Fruit fly (Drosophila melanogaster) whole organism, pupa: ENCODE measurements around the gene Mcm2.
A peak's percentile ranks its signal among the peaks of the same experiment; 100 is the strongest.

Experiments used
- CG10348 ChIP-seq: fragments of 200-800 bp; sonication (Bioruptor generic); IDR thresholded peaks from 2 replicates; pipeline ENCODE4 v1.3.6; 2022; ENCODE audit warnings: missing biosample characterization, missing genetic modification characterization
- CG12605 ChIP-seq: fragments of 200-800 bp; sonication (Bioruptor generic); IDR thresholded peaks from 2 replicates; pipeline ENCODE4 v1.3.6; 2022; ENCODE audit warnings: missing biosample characterization, missing genetic modification characterization
- CG13204 ChIP-seq: fragments of 200-800 bp; sonication (Bioruptor generic); optimal IDR thresholded peaks from 2 replicates; lab custom pipeline; 2018; ENCODE audit warnings: missing biosample characterization, mild to moderate bottlenecking, missing genetic modification characterization, moderate library complexity
- CG14655 ChIP-seq: fragments of 200-800 bp; sonication (Bioruptor generic); optimal IDR thresholded peaks from 3 replicates; lab custom pipeline; 2017; ENCODE audit warnings: mild to moderate bottlenecking, missing biosample characterization, missing genetic modification reagents, missing genetic modification characterization
- CG15710 ChIP-seq: fragments of 200-800 bp; sonication (Bioruptor generic); optimal IDR thresholded peaks from 2 replicates; lab custom pipeline; 2018; ENCODE audit warnings: missing biosample characterization, mild to moderate bottlenecking, missing genetic modification characterization, moderate library complexity
- CG17806 ChIP-seq: fragments of 200-800 bp; sonication (Bioruptor generic); optimal IDR thresholded peaks from 2 replicates; lab custom pipeline; 2018; ENCODE audit warnings: missing biosample characterization, mild to moderate bottlenecking, missing genetic modification characterization, moderate library complexity
- CG32121 ChIP-seq: fragments of 200-800 bp; sonication (Bioruptor generic); IDR thresholded peaks from 2 replicates; pipeline ENCODE4 v1.3.6; 2022; ENCODE audit warnings: missing biosample characterization, missing genetic modification characterization
- CG34367 ChIP-seq: fragments of 200-800 bp; sonication (Bioruptor generic); optimal IDR thresholded peaks from 2 replicates; lab custom pipeline; 2018; ENCODE audit warnings: missing biosample characterization, mild to moderate bottlenecking, missing genetic modification characterization
- CG4496 ChIP-seq: fragments of 200-800 bp; sonication (Bioruptor generic); IDR thresholded peaks from 3 replicates; pipeline ENCODE4 v1.3.6; 2022; ENCODE audit warnings: missing biosample characterization, missing genetic modification characterization
- CG8159 ChIP-seq: fragments of 200-800 bp; sonication (Bioruptor generic); optimal IDR thresholded peaks from 3 replicates; lab custom pipeline; 2018; ENCODE audit warnings: missing biosample characterization, mild to moderate bottlenecking, missing genetic modification characterization, moderate library complexity
- CG8301 ChIP-seq: fragments of 200-800 bp; sonication (Bioruptor generic); optimal IDR thresholded peaks from 2 replicates; lab custom pipeline; 2018; ENCODE audit warnings: missing biosample characterization, mild to moderate bottlenecking, missing genetic modification characterization
- CG9948 ChIP-seq: fragments of 200-800 bp; sonication (Bioruptor generic); optimal IDR thresholded peaks from 2 replicates; lab custom pipeline; 2018; ENCODE audit warnings: missing biosample characterization, mild to moderate bottlenecking, missing genetic modification characterization, moderate library complexity
- D1 ChIP-seq: fragments of 200-800 bp; sonication (Bioruptor generic); optimal IDR thresholded peaks from 2 replicates; lab custom pipeline; 2018; ENCODE audit warnings: missing biosample characterization, mild to moderate bottlenecking, missing genetic modification characterization, moderate library complexity
- EcR ChIP-seq: fragments of 200-800 bp; sonication (Bioruptor generic); optimal IDR thresholded peaks from 3 replicates; lab custom pipeline; 2019; ENCODE audit warnings: missing biosample characterization, missing genetic modification characterization, mild to moderate bottlenecking, moderate library complexity, missing genetic modification reagents
- Ets98B ChIP-seq: fragments of 200-800 bp; sonication (Bioruptor generic); IDR thresholded peaks from 2 replicates; pipeline ENCODE4 v1.3.6; 2022; ENCODE audit warnings: missing biosample characterization, missing genetic modification characterization
- Pif1A ChIP-seq: fragments of 200-800 bp; sonication (Bioruptor generic); optimal IDR thresholded peaks from 3 replicates; lab custom pipeline; 2016; ENCODE audit warnings: missing biosample characterization, missing genetic modification characterization
- Pif1B ChIP-seq: fragments of 200-800 bp; sonication (Bioruptor generic); optimal IDR thresholded peaks from 3 replicates; lab custom pipeline; 2016; ENCODE audit warnings: missing biosample characterization, missing genetic modification characterization
- Snoo ChIP-seq: fragments of 200-800 bp; sonication (Bioruptor generic); optimal IDR thresholded peaks from 3 replicates; lab custom pipeline; 2017; ENCODE audit warnings: missing biosample characterization, mild to moderate bottlenecking, missing genetic modification characterization, inconsistent platforms
- fd96Ca ChIP-seq: fragments of 200-800 bp; sonication (Bioruptor generic); IDR thresholded peaks from 3 replicates; pipeline ENCODE4 v1.3.6; 2022; ENCODE audit warnings: missing biosample characterization, missing genetic modification characterization
- gl ChIP-seq: fragments of 200-800 bp; sonication (Bioruptor generic); optimal IDR thresholded peaks from 2 replicates; lab custom pipeline; 2018; ENCODE audit warnings: missing biosample characterization, mild to moderate bottlenecking, missing genetic modification characterization
- rn ChIP-seq: fragments of 200-800 bp; sonication (Bioruptor generic); IDR thresholded peaks from 2 replicates; pipeline ENCODE4 v1.3.6; 2022; ENCODE audit warnings: missing biosample characterization, missing genetic modification characterization

The Mcm2 gene

dm6 chr3R:8300928-8301752 lies 36.4 kb downstream of the Mcm2 start, which contains the start of the genes CG9626 and mRpL1:
Gene CG9626 (minus strand): TSS chr3R:8300978.
Gene mRpL1 (plus strand): TSS chr3R:8301440.
- no peak for TF ChIP-seq CG14655 (GFP tag; lab: Kevin White, UChicago)
- no peak for TF ChIP-seq CG13204 (GFP tag; lab: Kevin White, UChicago)
- TF ChIP-seq EcR (GFP tag; lab: Kevin White, UChicago), result no peak
- TF ChIP-seq fd96Ca, result no peak
- no peak for TF ChIP-seq Pif1B
- no peak for TF ChIP-seq CG12605
- no peak for TF ChIP-seq CG34367 (tag; lab: Kevin White, UChicago)
- TF ChIP-seq CG17806, result no peak
- peak; percentile 53; the same call in 2 of the 3 replicates for TF ChIP-seq CG4496 (GFP tag; lab: Robert Waterston, UW)

- TF ChIP-seq Ets98B (GFP tag; lab: Robert Waterston, UW) (peak; percentile 7; the same call in 1 of the 2 replicates), gl (no peak), CG32121 (peak; percentile 32; the same call in 1 of the 2 replicates), CG4496 (GFP tag; lab: Robert Waterston, UW) (no peak), CG34367 (tag; lab: Kevin White, UChicago) (no peak), Pif1B (no peak), EcR (GFP tag; lab: Kevin White, UChicago) (peak; percentile 25), CG8301 (tag; lab: Kevin White, UChicago) (no peak), CG9948 (tag; lab: Kevin White, UChicago) (no peak), rn (GFP tag; lab: Robert Waterston, UW) (no peak), CG13204 (GFP tag; lab: Kevin White, UChicago) (no peak), CG15710 (tag; lab: Kevin White, UChicago) (no peak), D1 (peak; percentile 37), CG17806 (no peak), Snoo (no peak), CG12605 (no peak), CG8159 (tag; lab: Kevin White, UChicago) (no peak), CG14655 (GFP tag; lab: Kevin White, UChicago) (no peak), CG10348 (GFP tag; lab: Robert Waterston, UW) (no peak), Pif1A (GFP tag; lab: Kevin White, UChicago) (no peak)
Measured at dm6 chr3R:8303848-8304247, 39.1 kb downstream of the Mcm2 start, which contains the start of gene nac. Gene nac (minus strand): TSS chr3R:8304023.

DNA sequence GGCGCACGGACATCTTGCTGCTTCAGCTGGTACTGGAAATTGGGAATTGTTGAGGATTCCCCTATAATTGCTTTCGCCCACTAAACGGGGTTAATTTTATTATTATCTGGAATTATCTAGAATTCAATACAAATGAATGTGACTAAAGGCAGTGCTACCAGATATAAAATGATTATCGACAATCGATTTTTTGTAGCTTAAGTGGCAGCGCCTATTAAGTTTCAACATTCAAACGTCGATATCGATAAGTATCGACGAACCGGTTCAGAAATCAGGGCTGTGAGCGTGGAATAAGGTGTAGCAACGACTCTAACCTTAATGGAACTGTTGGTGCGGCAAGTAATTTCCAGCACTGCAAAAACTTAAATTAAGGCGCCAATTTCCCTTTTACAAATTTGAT lies 40.3 kb downstream of the Mcm2 start, which contains the start of gene Sgt1:
TSS of gene Sgt1 (minus strand) at position 165 of the 400 bp plus-strand sequence.
- TF ChIP-seq CG4496 (GFP tag; lab: Robert Waterston, UW) (no peak), CG17806 (no peak), CG32121 (0 out of 2 replicates have a peak, but pooled peaks have one; percentile 11), fd96Ca (no peak), CG8159 (tag; lab: Kevin White, UChicago) (no peak), CG9948 (tag; lab: Kevin White, UChicago) (no peak)

DNA sequence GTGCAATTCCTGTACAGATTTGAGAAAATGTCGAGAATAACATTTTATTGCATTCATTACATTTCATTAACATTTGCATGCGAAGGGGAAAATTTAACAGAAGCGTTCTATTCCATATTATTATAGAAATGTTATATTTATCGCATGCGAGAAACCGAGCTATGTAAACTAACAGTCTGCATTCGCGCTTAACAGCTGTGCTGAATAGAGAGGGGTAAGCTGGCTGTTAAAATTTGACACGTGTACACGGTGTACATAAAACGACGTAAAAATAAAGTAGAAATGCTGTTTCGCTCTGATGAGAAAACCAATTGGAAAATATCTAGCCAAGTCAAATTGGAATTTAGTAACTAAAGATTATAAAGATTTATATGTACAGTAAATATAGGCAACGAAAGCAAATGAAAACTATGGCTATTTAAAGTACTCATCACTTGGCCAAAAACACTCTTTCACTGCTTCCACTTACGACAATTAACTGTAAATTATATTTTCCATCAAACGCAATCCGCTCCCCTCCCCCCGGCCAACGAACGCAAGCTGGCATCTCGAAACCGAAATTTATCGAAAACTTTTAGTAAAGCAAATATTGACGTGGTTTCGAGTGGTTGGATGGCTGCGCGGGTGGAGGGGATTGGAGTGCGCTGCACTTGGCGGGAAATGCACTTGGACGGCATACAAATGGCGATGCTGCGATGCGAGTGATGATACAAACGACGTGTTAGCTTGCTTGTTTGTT lies 41.6 kb downstream of the Mcm2 start:
- TF ChIP-seq D1 (no peak), CG15710 (tag; lab: Kevin White, UChicago) (no peak), CG4496 (GFP tag; lab: Robert Waterston, UW) (no peak), Pif1A (GFP tag; lab: Kevin White, UChicago) (no peak), CG12605 (no peak), CG32121 (no peak), gl (no peak), Ets98B (GFP tag; lab: Robert Waterston, UW) (no peak), CG8301 (tag; lab: Kevin White, UChicago) (no peak), fd96Ca (no peak), Pif1B (no peak), CG14655 (GFP tag; lab: Kevin White, UChicago) (no peak)

dm6 chr3R:8306927-8307261 lies 42.1 kb downstream of the Mcm2 start:
- no peak for TF ChIP-seq CG14655 (GFP tag; lab: Kevin White, UChicago)
- TF ChIP-seq, all 21 proteins: peak for 0

- TF ChIP-seq D1, result no peak
- TF ChIP-seq fd96Ca, result no peak
- no peak for TF ChIP-seq CG32121
- no peak for TF ChIP-seq Snoo
- TF ChIP-seq Ets98B (GFP tag; lab: Robert Waterston, UW), result no peak
- no peak for TF ChIP-seq CG14655 (GFP tag; lab: Kevin White, UChicago)
- TF ChIP-seq gl, result no peak
- TF ChIP-seq Pif1B, result no peak
Measured at dm6 chr3R:8307283-8307682, 42.5 kb downstream of the Mcm2 start.
